Worm (Caenorhabditis elegans): ENCODE results near the gene F58A6.9.

DNA sequence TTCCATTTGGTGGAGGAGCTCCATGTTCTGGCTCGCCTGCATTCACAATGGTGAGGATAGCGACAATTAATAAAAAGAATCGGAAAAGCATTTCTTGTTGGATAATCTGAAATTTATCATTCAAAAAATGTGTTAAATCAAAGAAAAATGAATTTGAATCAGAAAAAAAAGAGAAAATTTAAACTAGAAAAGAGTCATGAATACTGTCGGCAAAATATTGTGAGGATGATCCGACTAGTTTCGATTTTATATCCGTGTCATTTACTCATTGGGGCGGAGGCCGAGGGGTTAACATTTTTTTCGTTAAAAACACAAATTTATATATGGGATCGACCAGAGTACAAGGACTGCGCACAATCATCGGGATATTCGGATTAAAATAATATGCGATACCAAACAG lies 19.2 kb upstream of the F58A6.9 start, which contains the start of gene C27D6.12:
- TF ChIP-seq nhr-12 (tag; optimal IDR thresholded peaks at IDR 0.05) = no peak
- TF ChIP-seq elt-3 (tag; optimal IDR thresholded peaks at IDR 0.05) = no peak
- no peak for TF ChIP-seq ces-1 (GFP tag; optimal IDR thresholded peaks at IDR 0.05)
- TF ChIP-seq lin-13 (tag; optimal IDR thresholded peaks at IDR 0.05) = no peak
- TF ChIP-seq unc-62 (GFP tag; optimal IDR thresholded peaks at IDR 0.05) = no peak
- TF ChIP-seq elt-1 (tag; optimal IDR thresholded peaks at IDR 0.05; ENCODE audit: borderline replicate concordance, insufficient read depth) = no peak
- no peak for TF ChIP-seq pha-4 (tag; optimal IDR thresholded peaks at IDR 0.05)
- no peak for TF ChIP-seq lsy-2 (tag; optimal IDR thresholded peaks at IDR 0.05)
- TF ChIP-seq unc-39 (tag; optimal IDR thresholded peaks at IDR 0.05) = no peak
- no peak for TF ChIP-seq blmp-1 (tag; optimal IDR thresholded peaks at IDR 0.05)
- no peak for TF ChIP-seq ceh-83 (GFP tag; optimal IDR thresholded peaks at IDR 0.05)
